Worm (Caenorhabditis elegans) whole organism, midembryonic: ENCODE data around the gene F35D2.3.

Source experiments
- T22C8.4 ChIP-seq: fragments of 200-800 bp; sonication (Bioruptor generic); IDR thresholded peaks from 2 replicates; pipeline ENCODE4 v1.3.6; 2022; ENCODE audit warnings: missing genetic modification characterization, missing compliant biosample characterization
- cog-1 ChIP-seq: sonication (generic microtip); optimal IDR thresholded peaks from 2 replicates; lab custom pipeline; 2016; ENCODE audit warnings: missing genetic modification characterization, missing compliant biosample characterization
- flt-1 ChIP-seq: fragments of 200-800 bp; sonication (Bioruptor generic); IDR thresholded peaks from 2 replicates; pipeline ENCODE4 v1.3.6; 2022; ENCODE audit warnings: missing genetic modification characterization, missing compliant biosample characterization
- klf-2 ChIP-seq: fragments of 200-800 bp; sonication (Bioruptor generic); conservative IDR thresholded peaks from 2 replicates; pipeline ENCODE4 v1.3.6; 2022; ENCODE audit warnings: missing genetic modification reagents, missing genetic modification characterization, missing compliant biosample characterization
- med-1 ChIP-seq: sonication (generic microtip); optimal IDR thresholded peaks from 2 replicates; lab custom pipeline; 2017; ENCODE audit warnings: missing genetic modification characterization, mild to moderate bottlenecking, missing compliant biosample characterization, antibody characterized with exemption, missing genetic modification reagents; ENCODE audit not compliant: insufficient read depth
- ref-1 ChIP-seq: fragments of 200-800 bp; sonication (Bioruptor generic); conservative IDR thresholded peaks from 2 replicates; pipeline ENCODE4 v1.3.6; 2022; ENCODE audit warnings: missing genetic modification reagents, missing genetic modification characterization, missing compliant biosample characterization
- tab-1 ChIP-seq: fragments of 200-800 bp; sonication (Bioruptor generic); IDR thresholded peaks from 2 replicates; pipeline ENCODE4 v1.3.6; 2022; ENCODE audit warnings: missing genetic modification characterization, missing compliant biosample characterization
- ztf-23 ChIP-seq: fragments of 200-800 bp; sonication (Bioruptor generic); IDR thresholded peaks from 2 replicates; pipeline ENCODE4 v1.3.6; 2022; ENCODE audit warnings: missing genetic modification reagents, missing genetic modification characterization, missing compliant biosample characterization
- ztf-29 ChIP-seq: fragments of 200-800 bp; sonication (Bioruptor generic); IDR thresholded peaks from 2 replicates; pipeline ENCODE4 v1.3.6; 2022; ENCODE audit warnings: missing genetic modification reagents, missing genetic modification characterization, missing compliant biosample characterization

The F35D2.3 gene

ce11 chrII:7554716-7555247, 15.6 kb upstream of the F35D2.3 start:
- no peak for TF ChIP-seq ztf-23
- no peak for TF ChIP-seq T22C8.4 (GFP tag; lab: Robert Waterston, UW)
- TF ChIP-seq ztf-29: no peak
- no peak for TF ChIP-seq med-1
- TF ChIP-seq tab-1 (GFP tag; lab: Robert Waterston, UW): no peak

- TF ChIP-seq flt-1 (GFP tag; lab: Robert Waterston, UW) (no peak), ref-1 (GFP tag; lab: Robert Waterston, UW) (no peak), med-1 (no peak), ztf-23 (no peak), ztf-29 (no peak), cog-1 (tag; lab: Kevin White, UChicago) (no peak), T22C8.4 (GFP tag; lab: Robert Waterston, UW) (no peak), tab-1 (GFP tag; lab: Robert Waterston, UW) (no peak)
These were observed 15.0 kb upstream of the F35D2.3 start, which contains the start of gene ZK1290.14 for ce11 chrII:7555454-7555853. TSS of gene ZK1290.14 (minus strand) at chrII:7555592.

- TF ChIP-seq tab-1 (GFP tag; lab: Robert Waterston, UW) (no peak), ztf-29 (no peak), ztf-23 (no peak), cog-1 (tag; lab: Kevin White, UChicago) (no peak), klf-2 (GFP tag; lab: Robert Waterston, UW) (no peak), T22C8.4 (GFP tag; lab: Robert Waterston, UW) (no peak)
These were observed 12.4 kb upstream of the F35D2.3 start for ce11 chrII:7557981-7558380.

ce11 chrII:7558864-7559263, 11.5 kb upstream of the F35D2.3 start:
- TF ChIP-seq T22C8.4 (GFP tag; lab: Robert Waterston, UW): no peak
- TF ChIP-seq ztf-29: no peak
- no peak for TF ChIP-seq cog-1 (tag; lab: Kevin White, UChicago)
- TF ChIP-seq med-1: no peak
- no peak for TF ChIP-seq ztf-23
- TF ChIP-seq flt-1 (GFP tag; lab: Robert Waterston, UW): no peak
- no peak for TF ChIP-seq klf-2 (GFP tag; lab: Robert Waterston, UW)
- no peak for TF ChIP-seq tab-1 (GFP tag; lab: Robert Waterston, UW)
- no peak for TF ChIP-seq ref-1 (GFP tag; lab: Robert Waterston, UW)

ce11 chrII:7560844-7561243, 9.6 kb upstream of the F35D2.3 start:
- no peak for TF ChIP-seq tab-1 (GFP tag; lab: Robert Waterston, UW)
- TF ChIP-seq klf-2 (GFP tag; lab: Robert Waterston, UW): no peak
- TF ChIP-seq cog-1 (tag; lab: Kevin White, UChicago): no peak
- TF ChIP-seq ztf-23: no peak
- no peak for TF ChIP-seq T22C8.4 (GFP tag; lab: Robert Waterston, UW)
- no peak for TF ChIP-seq med-1
- TF ChIP-seq flt-1 (GFP tag; lab: Robert Waterston, UW): no peak
- no peak for TF ChIP-seq ztf-29
- no peak for TF ChIP-seq ref-1 (GFP tag; lab: Robert Waterston, UW)

- TF ChIP-seq flt-1 (GFP tag; lab: Robert Waterston, UW): no peak
These were observed 8.9 kb upstream of the F35D2.3 start, which contains the start of the genes ZK1290.11 and ZK1290.1 for ce11 chrII:7561494-7561893. TSS of gene ZK1290.11 (minus strand) at chrII:7561594. TSS of gene ZK1290.1 (plus strand) at chrII:7561764.

ce11 chrII:7562616-7563015, 7.8 kb upstream of the F35D2.3 start:
- TF ChIP-seq T22C8.4 (GFP tag; lab: Robert Waterston, UW) (no peak), klf-2 (GFP tag; lab: Robert Waterston, UW) (no peak), ref-1 (GFP tag; lab: Robert Waterston, UW) (no peak), ztf-23 (no peak), med-1 (no peak), ztf-29 (no peak), flt-1 (GFP tag; lab: Robert Waterston, UW) (no peak), tab-1 (GFP tag; lab: Robert Waterston, UW) (no peak), cog-1 (tag; lab: Kevin White, UChicago) (no peak)

- no peak for TF ChIP-seq ref-1 (GFP tag; lab: Robert Waterston, UW)
- TF ChIP-seq ztf-29: no peak
- no peak for TF ChIP-seq T22C8.4 (GFP tag; lab: Robert Waterston, UW)
- TF ChIP-seq flt-1 (GFP tag; lab: Robert Waterston, UW): no peak
- TF ChIP-seq med-1: no peak
- no peak for TF ChIP-seq cog-1 (tag; lab: Kevin White, UChicago)
- no peak for TF ChIP-seq tab-1 (GFP tag; lab: Robert Waterston, UW)
- TF ChIP-seq klf-2 (GFP tag; lab: Robert Waterston, UW): no peak
- no peak for TF ChIP-seq ztf-23
These were observed 415 bp downstream of the F35D2.3 start for ce11 chrII:7570820-7571219.

ce11 chrII:7574143-7574542, 3.7 kb downstream of the F35D2.3 start, which contains the start of gene F35D2.2:
TSS of gene F35D2.2 (plus strand) at chrII:7574443.
- no peak for TF ChIP-seq ztf-23
- TF ChIP-seq ztf-29: no peak
- no peak for TF ChIP-seq klf-2 (GFP tag; lab: Robert Waterston, UW)
- TF ChIP-seq med-1: no peak
- no peak for TF ChIP-seq tab-1 (GFP tag; lab: Robert Waterston, UW)
- TF ChIP-seq T22C8.4 (GFP tag; lab: Robert Waterston, UW): no peak
- TF ChIP-seq flt-1 (GFP tag; lab: Robert Waterston, UW): no peak
- TF ChIP-seq ref-1 (GFP tag; lab: Robert Waterston, UW): no peak
- TF ChIP-seq cog-1 (tag; lab: Kevin White, UChicago): no peak

ce11 chrII:7575614-7576013, 5.2 kb downstream of the F35D2.3 start, which contains the start of gene F35D2.1:
TSS of gene F35D2.1 (plus strand) at chrII:7575914.
- TF ChIP-seq tab-1 (GFP tag; lab: Robert Waterston, UW): no peak
- TF ChIP-seq cog-1 (tag; lab: Kevin White, UChicago): no peak
- no peak for TF ChIP-seq med-1
- TF ChIP-seq ztf-23: no peak
- TF ChIP-seq ztf-29: no peak
- TF ChIP-seq klf-2 (GFP tag; lab: Robert Waterston, UW): no peak
- no peak for TF ChIP-seq flt-1 (GFP tag; lab: Robert Waterston, UW)
- no peak for TF ChIP-seq T22C8.4 (GFP tag; lab: Robert Waterston, UW)
- no peak for TF ChIP-seq ref-1 (GFP tag; lab: Robert Waterston, UW)
